Worm (Caenorhabditis elegans): ENCODE data around the gene F35B12.9.

F35B12.9 gene

ce11 chrV:11593888-11594287, 7.1 kb upstream of the F35B12.9 start:
- TF ChIP-seq unc-62 (GFP tag; optimal IDR thresholded peaks at IDR 0.05 in 1 of 2) (peak in 1 of 2 experiments; percentile 94), unc-62 (tag; optimal IDR thresholded peaks at IDR 0.05) (no peak), unc-130 (GFP tag; optimal IDR thresholded peaks at IDR 0.05) (no peak)

ce11 chrV:11598807-11599206, 2.2 kb upstream of the F35B12.9 start, which contains the start of gene srx-84:
Gene srx-84, plus strand, starts transcription at chrV:11599107.
- TF ChIP-seq set-16 (GFP tag; IDR thresholded peaks at IDR 0.05) (no peak), gei-8 (GFP tag; optimal IDR thresholded peaks at IDR 0.05) (no peak), sdz-12 (GFP tag; optimal IDR thresholded peaks at IDR 0.05) (no peak), duxl-1 (tag; optimal IDR thresholded peaks at IDR 0.05; ENCODE audit: poor library complexity) (no peak), ceh-62 (tag; optimal IDR thresholded peaks at IDR 0.05) (no peak), hlh-30 (tag; optimal IDR thresholded peaks at IDR 0.05; ENCODE audit: insufficient read depth) (no peak), daf-19 (GFP tag; conservative IDR thresholded peaks at IDR 0.05) (no peak), daf-16 (GFP tag; optimal IDR thresholded peaks at IDR 0.05) (no peak), daf-16 (tag; optimal IDR thresholded peaks at IDR 0.05) (no peak), nhr-42 (GFP tag; IDR thresholded peaks at IDR 0.05) (no peak), dpl-1 (GFP tag; optimal IDR thresholded peaks at IDR 0.05) (no peak), attf-4 (tag; optimal IDR thresholded peaks at IDR 0.05) (no peak), ceh-32 (tag; optimal IDR thresholded peaks at IDR 0.05; ENCODE audit: poor library complexity) (no peak), aha-1 (tag) (no peak), nhr-76 (tag; optimal IDR thresholded peaks at IDR 0.05) (no peak), nhr-102 (tag; optimal IDR thresholded peaks at IDR 0.05) (no peak)

ce11 chrV:11604484-11604883, 3.5 kb downstream of the F35B12.9 start, which contains the start of gene dhs-20:
Gene dhs-20, minus strand, starts transcription at chrV:11604563.
- peak; percentile 23; the same call in 1 of the 2 replicates for TF ChIP-seq dmd-6 (GFP tag; IDR thresholded peaks at IDR 0.05)
- peak; percentile 35 for TF ChIP-seq aha-1 (tag)
- peak; percentile 14 for TF ChIP-seq pqm-1 (tag; optimal IDR thresholded peaks at IDR 0.05)
- no peak for TF ChIP-seq unc-62 (GFP tag; optimal IDR thresholded peaks at IDR 0.05 in 1 of 2)
- TF ChIP-seq unc-62 (tag; optimal IDR thresholded peaks at IDR 0.05) = no peak
- TF ChIP-seq dve-1 (tag; optimal IDR thresholded peaks at IDR 0.05; ENCODE audit: insufficient read depth) = peak; percentile 41
- peak; percentile 60 for TF ChIP-seq nhr-28 (tag; optimal IDR thresholded peaks at IDR 0.05)
- no peak for TF ChIP-seq F26F4.8 (GFP tag; conservative IDR thresholded peaks at IDR 0.05)
- no peak for TF ChIP-seq daf-16 (GFP tag; optimal IDR thresholded peaks at IDR 0.05)
- TF ChIP-seq daf-16 (tag; optimal IDR thresholded peaks at IDR 0.05) = peak; percentile 86

- TF ChIP-seq duxl-1 (tag; optimal IDR thresholded peaks at IDR 0.05; ENCODE audit: poor library complexity) (no peak), Y105C5A.15 (GFP tag; IDR thresholded peaks at IDR 0.05) (no peak), vab-7 (GFP tag; IDR thresholded peaks at IDR 0.05) (no peak), mxl-3 (GFP tag; optimal IDR thresholded peaks at IDR 0.05) (no peak), saeg-2 (GFP tag; IDR thresholded peaks at IDR 0.05) (no peak), tra-1 (GFP tag; IDR thresholded peaks at IDR 0.05) (no peak), ceh-20 (GFP tag; IDR thresholded peaks at IDR 0.05) (no peak), nhr-42 (GFP tag; IDR thresholded peaks at IDR 0.05) (no peak), zip-2 (tag; optimal IDR thresholded peaks at IDR 0.05) (no peak), lin-38 (GFP tag; IDR thresholded peaks at IDR 0.05) (no peak), nhr-237 (tag; optimal IDR thresholded peaks at IDR 0.05) (no peak), zip-11 (GFP tag; IDR thresholded peaks at IDR 0.05) (no peak), ceh-44 (GFP tag; IDR thresholded peaks at IDR 0.05) (no peak), set-16 (GFP tag; IDR thresholded peaks at IDR 0.05) (no peak), ZK546.5 (tag; optimal IDR thresholded peaks at IDR 0.05) (no peak), nhr-11 (tag; optimal IDR thresholded peaks at IDR 0.05) (no peak), zfp-3 (GFP tag; conservative IDR thresholded peaks at IDR 0.05) (no peak), spr-1 (tag; optimal IDR thresholded peaks at IDR 0.05) (no peak), F49E8.2 (tag; optimal IDR thresholded peaks at IDR 0.05; ENCODE audit: borderline replicate concordance) (no peak), daf-19 (GFP tag; conservative IDR thresholded peaks at IDR 0.05) (no peak)
Observed at ce11 chrV:11605227-11605626, 4.3 kb downstream of the F35B12.9 start.

Measured in whole organism, L4 larva.